Fruit fly (Drosophila melanogaster): ENCODE results near the gene CG6724.

The CG6724 gene

dm6 chr2L:10789922-10790321, 20.2 kb upstream of the CG6724 start, which contains the start of gene CG31870:
Gene CG31870, plus strand, starts transcription at chr2L:10790222.
- TF ChIP-seq fru (GFP tag; optimal IDR thresholded peaks at IDR 0.05), result no peak
- no peak for TF ChIP-seq tai (GFP tag; optimal IDR thresholded peaks at IDR 0.05)
- no peak for TF ChIP-seq N (GFP tag; optimal IDR thresholded peaks at IDR 0.05)
- no peak for TF ChIP-seq br (GFP tag; optimal IDR thresholded peaks at IDR 0.05)
- TF ChIP-seq usp (GFP tag; optimal IDR thresholded peaks at IDR 0.05), result no peak

- TF ChIP-seq psq (GFP tag; optimal IDR thresholded peaks at IDR 0.05), result no peak
- TF ChIP-seq Myc (optimal IDR thresholded peaks at IDR 0.05), result no peak
- no peak for TF ChIP-seq GATAd (GFP tag; optimal IDR thresholded peaks at IDR 0.05)
- no peak for TF ChIP-seq CrebA (GFP tag; optimal IDR thresholded peaks at IDR 0.05; ENCODE audit: borderline replicate concordance)
- TF ChIP-seq dl (GFP tag; optimal IDR thresholded peaks at IDR 0.05; ENCODE audit: insufficient read depth in 1 of 2, partially characterized antibody in 2 of 2), result no peak
- no peak for TF ChIP-seq Rel (GFP tag; optimal IDR thresholded peaks at IDR 0.05)
- TF ChIP-seq Rel (tag; optimal IDR thresholded peaks at IDR 0.05), result no peak
- no peak for TF ChIP-seq br (GFP tag; optimal IDR thresholded peaks at IDR 0.05)
- TF ChIP-seq N (GFP tag; optimal IDR thresholded peaks at IDR 0.05), result no peak
- TF ChIP-seq CG32264 (GFP tag; optimal IDR thresholded peaks at IDR 0.05), result no peak
Observed at dm6 chr2L:10781252-10781651, 11.5 kb upstream of the CG6724 start.

- TF ChIP-seq Rel (GFP tag; optimal IDR thresholded peaks at IDR 0.05), result no peak
- TF ChIP-seq Rel (tag; optimal IDR thresholded peaks at IDR 0.05), result no peak
- no peak for TF ChIP-seq ey (GFP tag; optimal IDR thresholded peaks at IDR 0.05)
- TF ChIP-seq dsf (GFP tag; optimal IDR thresholded peaks at IDR 0.05; ENCODE audit: borderline replicate concordance), result no peak
- no peak for TF ChIP-seq Myc (optimal IDR thresholded peaks at IDR 0.05)
- no peak for TF ChIP-seq Vsx2 (GFP tag; optimal IDR thresholded peaks at IDR 0.05; ENCODE audit: partially characterized antibody)
- TF ChIP-seq Dfd (GFP tag; optimal IDR thresholded peaks at IDR 0.05), result no peak
- no peak for TF ChIP-seq fru (GFP tag; optimal IDR thresholded peaks at IDR 0.05)
- no peak for TF ChIP-seq foxo (GFP tag; optimal IDR thresholded peaks at IDR 0.05)
- no peak for TF ChIP-seq GATAd (GFP tag; optimal IDR thresholded peaks at IDR 0.05)
- TF ChIP-seq dmrt93B (GFP tag; optimal IDR thresholded peaks at IDR 0.05), result no peak
- TF ChIP-seq N (GFP tag; optimal IDR thresholded peaks at IDR 0.05), result no peak
- TF ChIP-seq Hr78 (GFP tag; optimal IDR thresholded peaks at IDR 0.05), result no peak
- no peak for TF ChIP-seq Dif (GFP tag; optimal IDR thresholded peaks at IDR 0.05; ENCODE audit: partially characterized antibody)
- no peak for TF ChIP-seq HLH106 (tag; optimal IDR thresholded peaks at IDR 0.05)
- TF ChIP-seq Abd-B (GFP tag; optimal IDR thresholded peaks at IDR 0.05), result no peak
- no peak for TF ChIP-seq jim (GFP tag; optimal IDR thresholded peaks at IDR 0.05)
- TF ChIP-seq usp (GFP tag; optimal IDR thresholded peaks at IDR 0.05), result no peak
- TF ChIP-seq rgr (GFP tag; optimal IDR thresholded peaks at IDR 0.05), result no peak
Observed at dm6 chr2L:10774041-10774440, 4.3 kb upstream of the CG6724 start.

- TF ChIP-seq pan (optimal IDR thresholded peaks at IDR 0.05) (no peak), dl (GFP tag; optimal IDR thresholded peaks at IDR 0.05; ENCODE audit: insufficient read depth in 1 of 2, partially characterized antibody in 2 of 2) (no peak), N (GFP tag; optimal IDR thresholded peaks at IDR 0.05) (no peak), Jra (GFP tag; optimal IDR thresholded peaks at IDR 0.05) (no peak), Hr83 (GFP tag; optimal IDR thresholded peaks at IDR 0.05; ENCODE audit: poor library complexity, severe bottlenecking) (no peak), dsf (GFP tag; optimal IDR thresholded peaks at IDR 0.05; ENCODE audit: borderline replicate concordance) (no peak), Myc (optimal IDR thresholded peaks at IDR 0.05) (no peak), Hr78 (GFP tag; optimal IDR thresholded peaks at IDR 0.05) (no peak)
Observed at dm6 chr2L:10770568-10770967, 816 bp upstream of the CG6724 start, which contains the start of gene CG17127. Gene CG17127, plus strand, starts transcription at chr2L:10770868.

- TF ChIP-seq Hr83 (GFP tag; optimal IDR thresholded peaks at IDR 0.05; ENCODE audit: poor library complexity, severe bottlenecking) (peak; percentile 62), woc (GFP tag; optimal IDR thresholded peaks at IDR 0.05) (no peak), dsf (GFP tag; optimal IDR thresholded peaks at IDR 0.05; ENCODE audit: borderline replicate concordance) (no peak), psq (GFP tag; optimal IDR thresholded peaks at IDR 0.05) (no peak), Dif (GFP tag; optimal IDR thresholded peaks at IDR 0.05; ENCODE audit: partially characterized antibody) (no peak), sv (GFP tag; optimal IDR thresholded peaks at IDR 0.05) (peak; percentile 12), rgr (GFP tag; optimal IDR thresholded peaks at IDR 0.05) (peak; percentile 14), Rel (GFP tag; optimal IDR thresholded peaks at IDR 0.05) (no peak), Rel (tag; optimal IDR thresholded peaks at IDR 0.05) (peak; percentile 22)
Observed at dm6 chr2L:10767597-10768188, 2.1 kb downstream of the CG6724 start, which contains the start of gene Ubc2. Gene Ubc2, minus strand, starts transcription at chr2L:10768006.

Measured in whole organism, wandering third instar larva.